Worm (Caenorhabditis elegans) whole organism, mixed stage, embryonic: Measurements from ENCODE around the gene C14A6.12.

ENCODE experiments used
- M03D4.4 ChIP-seq: sonication (generic microtip); optimal IDR thresholded peaks from 2 replicates; lab custom pipeline; 2017; ENCODE audit warnings: mild to moderate bottlenecking, missing genetic modification characterization, missing compliant biosample characterization
- bed-3 ChIP-seq: fragments of 200-800 bp; sonication (Bioruptor generic); optimal IDR thresholded peaks from 3 replicates; lab custom pipeline; 2018; ENCODE audit warnings: mild to moderate bottlenecking, missing genetic modification characterization, moderate library complexity, missing compliant biosample characterization
- ceh-39 ChIP-seq: fragments of 150-350 bp; optimal IDR thresholded peaks from 2 replicates; lab custom pipeline; 2014; ENCODE audit warnings: missing biosample characterization, missing genetic modification characterization
- ceh-43 ChIP-seq: fragments of 200-800 bp; sonication (Bioruptor generic); optimal IDR thresholded peaks from 2 replicates; lab custom pipeline; 2018; ENCODE audit warnings: mild to moderate bottlenecking, missing genetic modification characterization, moderate library complexity, missing compliant biosample characterization
- ceh-83 ChIP-seq: fragments of 200-800 bp; sonication (Bioruptor generic); optimal IDR thresholded peaks from 2 replicates; lab custom pipeline; 2018; ENCODE audit warnings: mild to moderate bottlenecking, missing genetic modification characterization, missing compliant biosample characterization
- ces-1 ChIP-seq: fragments of 150-350 bp; optimal IDR thresholded peaks from 2 replicates; lab custom pipeline; 2014; ENCODE audit warnings: missing biosample characterization, missing genetic modification reagents, missing genetic modification characterization
- cnd-1 ChIP-seq: fragments of 200-800 bp; sonication (Bioruptor generic); optimal IDR thresholded peaks from 2 replicates; lab custom pipeline; 2018; ENCODE audit warnings: mild to moderate bottlenecking, missing genetic modification characterization, missing compliant biosample characterization
- drap-1 ChIP-seq: fragments of 200-800 bp; sonication (Bioruptor generic); optimal IDR thresholded peaks from 3 replicates; lab custom pipeline; 2018; ENCODE audit warnings: mild to moderate bottlenecking, missing genetic modification characterization, missing compliant biosample characterization
- elt-1 ChIP-seq: sonication (generic microtip); optimal IDR thresholded peaks from 2 replicates; lab custom pipeline; 2017; ENCODE audit warnings: missing genetic modification characterization, mild to moderate bottlenecking, missing compliant biosample characterization, antibody characterized with exemption, moderate library complexity, borderline replicate concordance; ENCODE audit not compliant: insufficient read depth
- elt-3 ChIP-seq: fragments of 150-350 bp; optimal IDR thresholded peaks from 2 replicates; lab custom pipeline; 2014; ENCODE audit warnings: missing biosample characterization, missing genetic modification characterization
- flh-1 ChIP-seq: fragments of 200-800 bp; sonication (Bioruptor generic); optimal IDR thresholded peaks from 2 replicates; lab custom pipeline; 2018; ENCODE audit warnings: mild to moderate bottlenecking, missing genetic modification characterization, moderate library complexity, missing compliant biosample characterization
- ham-2 ChIP-seq: fragments of 200-800 bp; sonication (Bioruptor generic); optimal IDR thresholded peaks from 2 replicates; lab custom pipeline; 2018; ENCODE audit warnings: mild to moderate bottlenecking, missing genetic modification characterization, missing compliant biosample characterization
- hlh-1 ChIP-seq: fragments of 150-350 bp; optimal IDR thresholded peaks from 2 replicates; lab custom pipeline; 2014; ENCODE audit warnings: missing biosample characterization, missing genetic modification reagents, missing genetic modification characterization
- lin-13 ChIP-seq: fragments of 150-350 bp; optimal IDR thresholded peaks from 2 replicates; lab custom pipeline; 2014; ENCODE audit warnings: missing biosample characterization, missing genetic modification characterization
- lin-32 ChIP-seq: fragments of 200-800 bp; sonication (Bioruptor generic); optimal IDR thresholded peaks from 2 replicates; lab custom pipeline; 2018; ENCODE audit warnings: mild to moderate bottlenecking, missing genetic modification characterization, missing compliant biosample characterization
- lsy-2 ChIP-seq: fragments of 150-350 bp; optimal IDR thresholded peaks from 2 replicates; lab custom pipeline; 2014; ENCODE audit warnings: missing biosample characterization, missing genetic modification characterization
- mab-5 ChIP-seq: fragments of 150-350 bp; optimal IDR thresholded peaks from 2 replicates; lab custom pipeline; 2014; ENCODE audit warnings: missing biosample characterization, missing genetic modification characterization
- mep-1 ChIP-seq: fragments of 150-350 bp; optimal IDR thresholded peaks from 2 replicates; lab custom pipeline; 2017; ENCODE audit warnings: missing biosample characterization, missing genetic modification reagents, missing genetic modification characterization, inconsistent platforms
- nhr-12 ChIP-seq: fragments of 150-350 bp; optimal IDR thresholded peaks from 2 replicates; lab custom pipeline; 2014; ENCODE audit warnings: missing biosample characterization, missing genetic modification characterization
- nhr-2 ChIP-seq: fragments of 150-350 bp; optimal IDR thresholded peaks from 2 replicates; lab custom pipeline; 2014; ENCODE audit warnings: missing biosample characterization, missing genetic modification characterization
- nhr-237 ChIP-seq: fragments of 150-350 bp; optimal IDR thresholded peaks from 2 replicates; lab custom pipeline; 2014; ENCODE audit warnings: missing biosample characterization, missing genetic modification characterization
- nhr-28 ChIP-seq: fragments of 150-350 bp; optimal IDR thresholded peaks from 2 replicates; lab custom pipeline; 2014; ENCODE audit warnings: missing biosample characterization, missing genetic modification characterization
- nhr-76 ChIP-seq: sonication (generic microtip); optimal IDR thresholded peaks from 2 replicates; lab custom pipeline; 2017; ENCODE audit warnings: missing biosample characterization, missing genetic modification characterization
- sem-2 ChIP-seq: fragments of 200-800 bp; sonication (Bioruptor generic); optimal IDR thresholded peaks from 2 replicates; lab custom pipeline; 2018; ENCODE audit warnings: mild to moderate bottlenecking, missing genetic modification characterization, missing compliant biosample characterization
- snpc-4 ChIP-seq: fragments of 150-350 bp; optimal IDR thresholded peaks from 2 replicates; lab custom pipeline; 2014; ENCODE audit warnings: missing biosample characterization, missing genetic modification characterization
- tbx-8 ChIP-seq: fragments of 200-800 bp; sonication (Bioruptor generic); optimal IDR thresholded peaks from 2 replicates; lab custom pipeline; 2018; ENCODE audit warnings: mild to moderate bottlenecking, missing genetic modification characterization, moderate library complexity, missing compliant biosample characterization
- unc-120 ChIP-seq: sonication (generic microtip); optimal IDR thresholded peaks from 2 replicates; lab custom pipeline; 2017; ENCODE audit warnings: missing genetic modification characterization, missing compliant biosample characterization; ENCODE audit not compliant: poor library complexity, severe bottlenecking
- unc-39 ChIP-seq: fragments of 150-350 bp; optimal IDR thresholded peaks from 2 replicates; lab custom pipeline; 2014; ENCODE audit warnings: missing biosample characterization, missing genetic modification characterization
- unc-62 ChIP-seq: fragments of 150-350 bp; optimal IDR thresholded peaks from 2 replicates; lab custom pipeline; 2014; ENCODE audit warnings: missing biosample characterization, missing genetic modification reagents, missing genetic modification characterization
- zip-8 ChIP-seq: fragments of 150-350 bp; optimal IDR thresholded peaks from 2 replicates; lab custom pipeline; 2014; ENCODE audit warnings: missing biosample characterization, missing genetic modification characterization
- ztf-11 ChIP-seq: fragments of 150-350 bp; optimal IDR thresholded peaks from 2 replicates; lab custom pipeline; 2014; ENCODE audit warnings: missing biosample characterization, missing genetic modification characterization

Gene C14A6.12

DNA sequence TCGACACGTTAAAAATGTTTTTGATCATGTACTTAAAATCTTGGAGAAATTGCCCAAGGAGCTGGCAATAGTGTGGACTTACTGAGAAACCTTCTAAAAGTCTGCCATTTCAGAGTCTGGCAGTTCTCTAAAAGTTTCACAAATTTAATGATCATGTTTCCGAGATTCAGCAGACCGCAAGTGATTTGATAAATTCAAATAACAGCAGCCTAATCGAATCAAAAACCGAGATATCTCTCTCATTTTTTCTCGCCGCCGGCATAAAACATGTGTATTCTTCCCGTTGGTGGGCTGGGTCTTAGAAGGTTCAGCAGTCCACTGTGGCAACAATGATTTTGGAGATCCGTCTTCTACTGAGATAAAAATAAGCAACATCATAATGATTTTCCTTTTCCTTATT is 26.7 kb upstream of the C14A6.12 start, which contains the start of gene clec-246:
TSS of gene clec-246 (plus strand) at position 301 of the 400 bp plus-strand sequence.
- TF ChIP-seq ceh-83 (GFP tag; lab: Kevin White, UChicago) (no peak), lsy-2 (tag; lab: Kevin White, UChicago) (no peak), cnd-1 (tag; lab: Kevin White, UChicago) (no peak), sem-2 (no peak), mep-1 (tag; lab: Kevin White, UChicago) (no peak), nhr-12 (tag; lab: Kevin White, UChicago) (no peak), nhr-28 (tag; lab: Kevin White, UChicago) (no peak), snpc-4 (tag; lab: Kevin White, UChicago) (no peak), lin-13 (tag; lab: Kevin White, UChicago) (no peak), lin-32 (GFP tag; lab: Kevin White, UChicago) (no peak), drap-1 (GFP tag; lab: Kevin White, UChicago) (no peak), elt-3 (no peak), ham-2 (GFP tag; lab: Kevin White, UChicago) (no peak), ces-1 (GFP tag; lab: Kevin White, UChicago) (no peak), ztf-11 (tag; lab: Kevin White, UChicago) (no peak), nhr-2 (tag; lab: Kevin White, UChicago) (no peak), bed-3 (GFP tag; lab: Kevin White, UChicago) (no peak), unc-62 (GFP tag; lab: Kevin White, UChicago) (no peak), hlh-1 (tag; lab: Kevin White, UChicago) (no peak), ceh-39 (no peak)

DNA sequence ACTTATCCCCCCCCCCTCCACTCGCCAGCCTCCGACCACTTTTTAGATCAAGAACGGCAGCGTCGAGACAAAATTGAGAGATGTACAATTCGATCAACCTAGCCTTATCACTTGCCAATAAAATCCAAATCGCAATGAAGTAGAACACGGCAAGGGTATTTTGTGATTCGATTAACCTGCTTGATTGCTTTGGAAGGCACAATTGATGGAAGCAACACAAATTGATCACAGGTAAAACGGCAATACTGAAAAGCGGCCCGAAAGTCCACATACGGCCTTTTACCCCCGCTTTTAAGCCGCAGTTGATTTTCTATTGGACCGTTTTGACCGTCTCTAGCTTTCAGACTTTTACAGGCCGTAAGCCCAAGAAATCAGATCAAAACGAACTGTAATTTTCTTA is 25.9 kb upstream of the C14A6.12 start, which contains the start of gene clec-245:
TSS of gene clec-245 (minus strand) at position 101 of the 400 bp plus-strand sequence.
- TF ChIP-seq zip-8 (tag; lab: Kevin White, UChicago) (no peak), ceh-39 (no peak), nhr-2 (tag; lab: Kevin White, UChicago) (no peak), sem-2 (no peak), tbx-8 (no peak), nhr-76 (tag; lab: Kevin White, UChicago) (no peak), drap-1 (GFP tag; lab: Kevin White, UChicago) (no peak), nhr-237 (no peak), flh-1 (GFP tag; lab: Kevin White, UChicago) (no peak), nhr-28 (tag; lab: Kevin White, UChicago) (no peak), nhr-12 (tag; lab: Kevin White, UChicago) (no peak), mab-5 (tag; lab: Kevin White, UChicago) (no peak), elt-1 (no peak), ceh-43 (no peak), ham-2 (GFP tag; lab: Kevin White, UChicago) (no peak), M03D4.4 (tag; lab: Kevin White, UChicago) (no peak), bed-3 (GFP tag; lab: Kevin White, UChicago) (no peak)

DNA sequence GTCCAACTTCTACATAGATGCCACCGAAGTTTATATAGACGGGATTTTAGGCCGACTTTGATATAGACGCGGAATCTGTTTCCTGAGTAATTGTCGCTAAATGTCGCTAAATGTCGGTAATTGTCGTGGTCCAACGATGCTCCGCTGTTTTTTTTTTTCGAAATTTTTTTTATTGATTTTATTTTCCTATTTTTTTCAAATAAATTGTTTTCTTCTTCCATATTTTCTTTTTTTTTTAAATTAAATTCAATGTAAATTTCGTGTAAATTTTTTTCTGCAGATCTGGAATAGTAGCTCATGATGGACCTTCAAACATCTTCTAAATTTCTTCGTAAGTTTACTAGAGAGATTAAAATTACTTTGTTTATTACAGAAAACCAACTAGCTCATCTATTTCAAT is 22.4 kb upstream of the C14A6.12 start, which contains the start of gene C31G12.3:
TSS of gene C31G12.3 (plus strand) at position 301 of the 400 bp plus-strand sequence.
- TF ChIP-seq elt-1 = no peak
- TF ChIP-seq unc-62 (GFP tag; lab: Kevin White, UChicago) = no peak
- no peak for TF ChIP-seq nhr-12 (tag; lab: Kevin White, UChicago)
- TF ChIP-seq nhr-28 (tag; lab: Kevin White, UChicago) = no peak
- no peak for TF ChIP-seq unc-39 (tag; lab: Kevin White, UChicago)
- no peak for TF ChIP-seq snpc-4 (tag; lab: Kevin White, UChicago)
- TF ChIP-seq flh-1 (GFP tag; lab: Kevin White, UChicago) = no peak
- no peak for TF ChIP-seq ztf-11 (tag; lab: Kevin White, UChicago)
- no peak for TF ChIP-seq sem-2
- TF ChIP-seq lin-13 (tag; lab: Kevin White, UChicago) = no peak
- TF ChIP-seq ceh-43 = no peak
- no peak for TF ChIP-seq zip-8 (tag; lab: Kevin White, UChicago)
- TF ChIP-seq lin-32 (GFP tag; lab: Kevin White, UChicago) = no peak
- no peak for TF ChIP-seq drap-1 (GFP tag; lab: Kevin White, UChicago)
- no peak for TF ChIP-seq nhr-237

DNA sequence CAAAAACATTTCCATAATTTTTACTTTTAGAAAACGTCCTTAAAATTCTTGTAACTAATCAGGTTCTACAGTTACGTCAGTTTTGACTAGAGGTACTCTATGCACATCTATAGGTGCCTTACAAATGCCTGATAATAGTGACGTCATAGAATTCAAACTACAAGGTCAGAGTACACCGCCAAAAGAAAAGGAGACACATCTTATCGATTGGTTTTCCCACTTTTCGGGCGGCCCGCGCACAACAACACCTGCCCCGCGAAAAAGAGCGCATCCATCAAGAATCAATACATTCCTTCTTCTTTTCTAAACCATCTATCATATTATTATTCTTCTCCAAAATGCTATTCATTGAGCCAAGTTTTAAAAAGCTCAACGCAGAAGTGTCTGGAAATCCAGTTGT is 17.2 kb upstream of the C14A6.12 start, which contains the start of gene C31G12.1:
TSS of gene C31G12.1 (plus strand) at position 301 of the 400 bp plus-strand sequence.
- TF ChIP-seq unc-120 (tag; lab: Kevin White, UChicago) (no peak), ceh-39 (peak; percentile 16)

DNA sequence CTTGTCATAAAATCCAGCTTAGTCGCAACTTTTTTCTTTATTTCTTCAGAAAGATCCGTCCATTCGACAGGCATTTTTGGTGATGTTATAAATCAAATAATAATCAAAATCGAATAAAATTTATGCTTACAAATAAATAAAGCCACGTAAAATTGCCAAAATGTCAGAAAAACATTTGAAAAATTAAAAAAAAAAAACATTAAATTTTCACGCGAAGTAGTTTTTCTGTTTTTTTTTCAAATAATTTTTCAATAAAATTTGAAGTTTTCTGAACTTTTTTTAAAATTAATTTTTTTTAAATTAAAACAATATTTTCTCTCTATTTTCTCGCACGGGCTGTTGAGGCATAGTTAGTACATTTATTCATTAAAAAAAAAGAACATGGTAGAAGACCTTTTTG is 16.2 kb upstream of the C14A6.12 start, which contains the start of gene C31G12.4:
TSS of gene C31G12.4 (minus strand) at position 101 of the 400 bp plus-strand sequence.
- TF ChIP-seq ceh-43 (no peak), elt-1 (no peak), drap-1 (GFP tag; lab: Kevin White, UChicago) (no peak), ham-2 (GFP tag; lab: Kevin White, UChicago) (no peak), snpc-4 (tag; lab: Kevin White, UChicago) (no peak), lin-13 (tag; lab: Kevin White, UChicago) (no peak)
